Fruit fly (Drosophila melanogaster) whole organism, adult: ENCODE results near the gene sbm.

Source experiments
- CG11617 ChIP-seq: fragments of 200-800 bp; sonication (Bioruptor generic); optimal IDR thresholded peaks from 2 replicates; lab custom pipeline; 2017; ENCODE audit warnings: mild to moderate bottlenecking, missing biosample characterization, missing genetic modification reagents, missing genetic modification characterization
- CG12768 ChIP-seq: fragments of 200-800 bp; sonication (Bioruptor generic); optimal IDR thresholded peaks from 2 replicates; lab custom pipeline; 2017; ENCODE audit warnings: missing biosample characterization, missing genetic modification characterization, mild to moderate bottlenecking, moderate library complexity, missing genetic modification reagents
- CG14711 ChIP-seq: fragments of 200-800 bp; sonication (Bioruptor generic); optimal IDR thresholded peaks from 2 replicates; lab custom pipeline; 2018; ENCODE audit warnings: missing biosample characterization, mild to moderate bottlenecking, missing genetic modification characterization, moderate library complexity
- CG1620 ChIP-seq: fragments of 200-800 bp; sonication (Bioruptor generic); optimal IDR thresholded peaks from 2 replicates; lab custom pipeline; 2016; ENCODE audit warnings: missing biosample characterization, missing genetic modification characterization
- CG33017 ChIP-seq: fragments of 200-800 bp; sonication (Bioruptor generic); optimal IDR thresholded peaks from 2 replicates; lab custom pipeline; 2018; ENCODE audit warnings: missing biosample characterization, mild to moderate bottlenecking, missing genetic modification characterization, moderate library complexity
- CG5204 ChIP-seq: fragments of 200-800 bp; sonication (Bioruptor generic); optimal IDR thresholded peaks from 2 replicates; lab custom pipeline; 2016; ENCODE audit warnings: missing biosample characterization, missing genetic modification characterization
- CG7045 ChIP-seq: fragments of 200-800 bp; sonication (Bioruptor generic); optimal IDR thresholded peaks from 2 replicates; lab custom pipeline; 2017; ENCODE audit warnings: missing biosample characterization, mild to moderate bottlenecking, missing genetic modification characterization
- CG7101 ChIP-seq: fragments of 200-800 bp; sonication (Bioruptor generic); optimal IDR thresholded peaks from 2 replicates; lab custom pipeline; 2018; ENCODE audit warnings: missing biosample characterization, mild to moderate bottlenecking, missing genetic modification characterization, moderate library complexity
- Clk ChIP-seq: fragments of 200-800 bp; sonication (Bioruptor generic); optimal IDR thresholded peaks from 2 replicates; lab custom pipeline; 2017; ENCODE audit warnings: missing biosample characterization, missing genetic modification characterization
- Crg-1 ChIP-seq: fragments of 200-800 bp; sonication (Bioruptor generic); optimal IDR thresholded peaks from 2 replicates; lab custom pipeline; 2016; ENCODE audit warnings: missing biosample characterization, missing genetic modification characterization
- Hr96 ChIP-seq: fragments of 200-800 bp; sonication (Bioruptor generic); optimal IDR thresholded peaks from 2 replicates; lab custom pipeline; 2016; ENCODE audit warnings: missing biosample characterization, missing genetic modification characterization
- Mnt ChIP-seq: fragments of 200-800 bp; sonication (Bioruptor generic); optimal IDR thresholded peaks from 2 replicates; lab custom pipeline; 2016; ENCODE audit warnings: missing biosample characterization, mild to moderate bottlenecking, missing genetic modification characterization
- bab1 ChIP-seq: fragments of 200-800 bp; sonication (Bioruptor generic); optimal IDR thresholded peaks from 3 replicates; lab custom pipeline; 2019; ENCODE audit warnings: missing biosample characterization, mild to moderate bottlenecking, missing genetic modification characterization, moderate library complexity
- cic ChIP-seq: fragments of 200-800 bp; sonication (Bioruptor generic); optimal IDR thresholded peaks from 2 replicates; lab custom pipeline; 2017; ENCODE audit warnings: missing biosample characterization, mild to moderate bottlenecking, missing genetic modification characterization, moderate library complexity
- cnc ChIP-seq, 2 experiments: fragments of >200 bp; optimal IDR thresholded peaks; 2 replicates each; lab custom pipeline; 2017
- kay ChIP-seq: fragments of 200-800 bp; sonication (Bioruptor generic); peaks from one replicate; lab custom pipeline; 2016; ENCODE audit warnings: missing biosample characterization, missing genetic modification characterization, borderline replicate concordance
- ovo ChIP-seq: fragments of 200-800 bp; sonication (Bioruptor generic); optimal IDR thresholded peaks from 2 replicates; lab custom pipeline; 2016; ENCODE audit warnings: missing biosample characterization, missing genetic modification characterization
- pad ChIP-seq: fragments of 200-800 bp; sonication (Bioruptor generic); optimal IDR thresholded peaks from 3 replicates; lab custom pipeline; 2017; ENCODE audit warnings: missing biosample characterization, missing genetic modification characterization, mild to moderate bottlenecking, moderate library complexity, missing genetic modification reagents
- tj ChIP-seq: fragments of 200-800 bp; sonication (Bioruptor generic); optimal IDR thresholded peaks from 3 replicates; lab custom pipeline; 2017; ENCODE audit warnings: missing biosample characterization, mild to moderate bottlenecking, missing genetic modification characterization, moderate library complexity
- toe ChIP-seq: fragments of 200-800 bp; sonication (Bioruptor generic); optimal IDR thresholded peaks from 2 replicates; lab custom pipeline; 2016; ENCODE audit warnings: missing biosample characterization, missing genetic modification characterization

Gene sbm

dm6 chrX:14593091-14593490, 9.3 kb downstream of the sbm start:
- TF ChIP-seq CG14711 (tag; lab: Kevin White, UChicago) (no peak), kay (peak; percentile 29)

- TF ChIP-seq CG1620: no peak
- TF ChIP-seq Clk: no peak
- TF ChIP-seq CG7101 (tag; lab: Kevin White, UChicago): no peak
- TF ChIP-seq tj: no peak
- no peak for TF ChIP-seq CG7045
- TF ChIP-seq CG33017: no peak
- no peak for TF ChIP-seq CG14711 (tag; lab: Kevin White, UChicago)
- no peak for TF ChIP-seq bab1 (GFP tag; lab: Kevin White, UChicago)
- TF ChIP-seq kay: no peak
- TF ChIP-seq Hr96 (GFP tag; lab: Kevin White, UChicago): no peak
Measured at dm6 chrX:14591491-14591890, 10.9 kb downstream of the sbm start.

DNA sequence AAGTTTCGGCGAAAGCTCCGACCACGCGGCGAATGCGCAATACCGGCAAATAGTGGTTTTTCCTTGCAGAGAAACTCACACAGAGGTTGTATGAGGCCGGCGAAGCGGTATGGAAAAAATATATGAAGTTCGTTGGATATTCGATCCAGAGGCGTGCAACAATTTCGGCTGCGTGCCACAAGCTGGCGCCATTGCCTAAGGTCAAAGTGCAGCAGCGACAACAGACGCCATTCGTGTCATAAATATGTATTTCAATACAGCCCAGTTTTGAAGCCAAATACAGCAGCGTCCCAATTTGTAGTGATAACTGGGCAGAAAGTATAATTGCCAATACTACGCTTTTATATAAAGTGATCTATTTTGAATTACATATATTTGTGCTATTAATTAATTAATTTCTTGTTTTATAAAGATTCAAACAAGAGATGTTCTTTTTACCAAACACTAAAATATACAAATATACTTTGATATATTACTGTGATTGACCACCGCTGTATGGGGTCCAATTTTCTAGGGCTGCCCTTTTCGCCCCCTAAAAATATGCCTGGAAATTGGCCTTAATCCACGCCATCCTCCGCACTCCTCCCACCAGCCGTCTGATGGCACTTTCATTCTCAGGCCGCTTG, 13.3 kb downstream of the sbm start:
- no peak for TF ChIP-seq ovo (GFP tag; lab: Kevin White, UChicago)
- TF ChIP-seq bab1 (GFP tag; lab: Kevin White, UChicago): no peak
- no peak for TF ChIP-seq CG33017
- no peak for TF ChIP-seq CG5204 (GFP tag; lab: Kevin White, UChicago)
- TF ChIP-seq Crg-1: no peak
- no peak for TF ChIP-seq CG7045
- TF ChIP-seq CG14711 (tag; lab: Kevin White, UChicago): no peak
- TF ChIP-seq kay: no peak
- TF ChIP-seq Clk: no peak
- no peak for TF ChIP-seq pad (GFP tag; lab: Kevin White, UChicago)
- TF ChIP-seq Hr96 (GFP tag; lab: Kevin White, UChicago): no peak
- TF ChIP-seq CG7101 (tag; lab: Kevin White, UChicago): no peak
- no peak for TF ChIP-seq tj

DNA sequence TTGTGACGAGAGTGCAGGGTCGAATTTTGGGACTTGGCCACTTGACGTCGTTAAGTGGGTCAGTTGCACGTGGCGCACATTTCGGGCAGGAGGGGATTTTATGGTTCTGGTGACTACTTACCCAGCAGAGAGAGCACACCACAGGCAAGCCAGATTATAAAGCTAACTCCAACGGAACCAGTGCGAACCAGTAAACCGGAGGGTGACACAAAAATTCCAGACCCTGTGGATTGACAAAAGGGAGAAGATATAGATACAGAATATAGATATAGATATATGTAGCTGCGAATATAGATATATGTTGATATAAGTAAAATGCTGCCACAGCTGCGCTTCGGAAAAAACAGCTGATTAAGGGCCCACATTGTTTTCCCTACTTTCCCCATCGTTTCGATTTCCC, 13.9 kb downstream of the sbm start:
- TF ChIP-seq Mnt (GFP tag; lab: Kevin White, UChicago) (peak; percentile 22), CG7045 (no peak), Clk (no peak), kay (peak; percentile 30)

dm6 chrX:14585263-14585662, 17.1 kb downstream of the sbm start:
- TF ChIP-seq bab1 (GFP tag; lab: Kevin White, UChicago): no peak
- TF ChIP-seq Hr96 (GFP tag; lab: Kevin White, UChicago): no peak
- TF ChIP-seq CG14711 (tag; lab: Kevin White, UChicago): no peak
- no peak for TF ChIP-seq tj
- no peak for TF ChIP-seq toe (GFP tag; lab: Kevin White, UChicago)
- no peak for TF ChIP-seq CG11617 (GFP tag; lab: Kevin White, UChicago)
- no peak for TF ChIP-seq CG33017
- no peak for TF ChIP-seq cic (GFP tag; lab: Kevin White, UChicago)
- no peak for TF ChIP-seq CG12768
- TF ChIP-seq Clk: no peak
- no peak for TF ChIP-seq kay
- no peak for TF ChIP-seq Mnt (GFP tag; lab: Kevin White, UChicago)
- no peak for TF ChIP-seq pad (GFP tag; lab: Kevin White, UChicago)
- no peak for TF ChIP-seq CG1620
- TF ChIP-seq CG5204 (GFP tag; lab: Kevin White, UChicago): no peak

dm6 chrX:14582784-14583699, 19.3 kb downstream of the sbm start, which contains the start of the genes mRpS25 and nmdyn-D6:
mRpS25 (minus strand) TSS chrX:14582982.
nmdyn-D6 (plus strand) TSS chrX:14583677.
- TF ChIP-seq kay (peak; percentile 38), cnc (optimal IDR thresholded peaks at IDR 0.05; lab: Kevin White, UChicago) (no peak), toe (GFP tag; lab: Kevin White, UChicago) (peak; percentile 53), CG5204 (GFP tag; lab: Kevin White, UChicago) (peak; percentile 14)

DNA sequence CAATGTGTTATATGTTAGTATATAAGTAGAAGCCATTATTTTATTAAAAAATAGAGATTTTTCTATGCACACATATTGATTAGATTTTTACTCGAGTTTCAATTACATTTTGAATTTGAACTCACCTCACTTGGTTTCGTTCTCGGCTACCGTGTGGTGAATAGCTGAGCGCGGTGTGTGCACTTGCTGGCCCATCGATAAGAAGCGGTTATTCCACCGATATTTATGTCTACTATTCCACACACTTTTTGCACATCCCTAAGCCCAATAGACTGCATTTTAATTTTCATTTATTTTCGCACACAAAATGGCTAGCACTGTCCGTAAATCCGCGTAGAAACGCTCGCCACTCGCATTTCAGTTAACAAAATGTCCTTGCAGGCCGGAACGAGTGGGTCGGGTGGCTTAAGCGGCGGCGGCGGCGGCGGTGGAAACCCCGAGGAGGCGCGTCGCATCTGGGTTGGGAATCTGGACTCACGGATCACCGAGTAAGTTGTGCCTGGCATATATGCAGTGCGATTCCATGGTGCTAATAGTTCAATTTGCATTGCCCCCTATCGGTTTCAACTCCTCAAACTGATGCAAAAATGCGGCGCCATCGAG, 21.9 kb downstream of the sbm start, which contains the start of gene CG14414:
Gene CG14414, plus strand, starts transcription at position 242 of the 603 bp plus-strand sequence.
- TF ChIP-seq cnc (optimal IDR thresholded peaks at IDR 0.05; lab: Kevin White, UChicago): no peak
- TF ChIP-seq CG5204 (GFP tag; lab: Kevin White, UChicago): no peak
- TF ChIP-seq Clk: no peak
- no peak for TF ChIP-seq Crg-1
- no peak for TF ChIP-seq CG33017
- TF ChIP-seq kay: no peak
- no peak for TF ChIP-seq ovo (GFP tag; lab: Kevin White, UChicago)
- no peak for TF ChIP-seq cic (GFP tag; lab: Kevin White, UChicago)
- TF ChIP-seq CG7045: no peak
- TF ChIP-seq CG12768: no peak
- TF ChIP-seq bab1 (GFP tag; lab: Kevin White, UChicago): no peak
- TF ChIP-seq CG14711 (tag; lab: Kevin White, UChicago): no peak
- TF ChIP-seq Mnt (GFP tag; lab: Kevin White, UChicago): no peak
- TF ChIP-seq toe (GFP tag; lab: Kevin White, UChicago): no peak
- TF ChIP-seq pad (GFP tag; lab: Kevin White, UChicago): no peak
- TF ChIP-seq CG7101 (tag; lab: Kevin White, UChicago): no peak
- TF ChIP-seq CG1620: no peak
- no peak for TF ChIP-seq Hr96 (GFP tag; lab: Kevin White, UChicago)
- TF ChIP-seq tj: no peak
- no peak for TF ChIP-seq CG11617 (GFP tag; lab: Kevin White, UChicago)
